Worm (Caenorhabditis elegans): ENCODE measurements around the gene Y42H9B.3.

- no peak for TF ChIP-seq pha-4 (tag; optimal IDR thresholded peaks at IDR 0.05)
- TF ChIP-seq C08G9.2 (tag; optimal IDR thresholded peaks at IDR 0.05), result no peak
- no peak for TF ChIP-seq nfya-1 (tag; optimal IDR thresholded peaks at IDR 0.05)
- TF ChIP-seq ama-1 (optimal IDR thresholded peaks at IDR 0.05), result no peak
- no peak for TF ChIP-seq ref-2 (tag; optimal IDR thresholded peaks at IDR 0.05)
- no peak for TF ChIP-seq sox-4 (tag; optimal IDR thresholded peaks at IDR 0.05)
- no peak for TF ChIP-seq pha-2 (tag; optimal IDR thresholded peaks at IDR 0.05)
Observed at ce11 chrIV:8029413-8029812, 17.2 kb upstream of the Y42H9B.3 start, which contains the start of gene nhr-31.
